Worm (Caenorhabditis elegans): ENCODE measurements around the gene his-6.

- TF ChIP-seq nhr-237 (tag; optimal IDR thresholded peaks at IDR 0.05) (peak; percentile 88), unc-62 (GFP tag; optimal IDR thresholded peaks at IDR 0.05) (peak; percentile 89), mep-1 (tag; optimal IDR thresholded peaks at IDR 0.05) (peak; percentile 88), mab-5 (tag; optimal IDR thresholded peaks at IDR 0.05) (peak; percentile 62), unc-39 (tag; optimal IDR thresholded peaks at IDR 0.05) (peak; percentile 98), ztf-11 (tag; optimal IDR thresholded peaks at IDR 0.05) (peak; percentile 88), lin-13 (tag; optimal IDR thresholded peaks at IDR 0.05) (peak; percentile 92), unc-120 (tag; optimal IDR thresholded peaks at IDR 0.05; ENCODE audit: poor library complexity, severe bottlenecking) (peak; percentile 99)
Observed at ce11 chrV:8500348-8500747, 34.4 kb downstream of the his-6 start.

All from whole organism, mixed stage, embryonic.